Fruit fly (Drosophila melanogaster): ENCODE results near the gene dj.
A peak's percentile ranks its signal among the peaks of the same experiment; 100 is the strongest.

dm6 chr3R:7024574-7024973, 34.5 kb upstream of the dj start:
- peak; percentile 77 for TF ChIP-seq CG6163 (GFP tag; IDR thresholded peaks at IDR 0.05)
- peak; percentile 67 to 75 for TF ChIP-seq salr (GFP tag; optimal IDR thresholded peaks at IDR 0.05)
- TF ChIP-seq Eip78C (GFP tag): peak; percentile 96
- no peak for TF ChIP-seq fd85E (GFP tag; optimal IDR thresholded peaks at IDR 0.05)
- TF ChIP-seq topi (GFP tag; optimal IDR thresholded peaks at IDR 0.05): peak; percentile 69
- TF ChIP-seq CG6808 (GFP tag; optimal IDR thresholded peaks at IDR 0.05): peak; percentile 24
- TF ChIP-seq Hr4 (GFP tag; optimal IDR thresholded peaks at IDR 0.05): peak; percentile 68
- peak; percentile 61 for TF ChIP-seq CG3919 (GFP tag; optimal IDR thresholded peaks at IDR 0.05)
- peak; percentile 82 for TF ChIP-seq Hr39 (GFP tag; optimal IDR thresholded peaks at IDR 0.05)
- TF ChIP-seq Eip93F (GFP tag; optimal IDR thresholded peaks at IDR 0.05): no peak

Measured in whole organism, prepupa.